Fruit fly (Drosophila melanogaster) S2 (cell line): ENCODE measurements around the gene CG33630.

Source experiments
- CG8478 ChIP-seq: fragments of >200 bp; optimal IDR thresholded peaks from 2 replicates; lab custom pipeline; 2018
- CTCF ChIP-seq, 2 experiments: fragments of >200 bp; optimal IDR thresholded peaks; 2 replicates each; lab custom pipeline; 2018

DNA sequence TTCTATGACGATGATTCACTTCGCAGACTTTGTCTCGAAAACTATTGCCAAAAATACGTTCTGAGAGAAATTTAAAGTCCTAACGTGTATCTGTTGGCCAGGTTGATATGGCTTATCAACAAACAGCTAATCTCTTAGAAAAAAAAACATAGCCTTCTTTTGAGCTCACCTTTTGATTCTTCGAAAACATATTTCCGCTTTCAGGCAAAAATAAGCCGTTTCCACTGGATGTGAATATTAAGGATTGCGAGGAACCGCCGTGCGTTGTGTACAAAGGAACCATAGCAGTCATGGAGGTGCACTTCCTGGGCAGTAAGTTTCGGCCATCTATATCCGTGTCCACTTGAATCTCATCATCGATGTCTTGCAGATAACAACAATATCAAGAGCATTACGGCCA lies 8.9 kb upstream of the CG33630 start:
- TF ChIP-seq CG8478 (lab: Kevin White, UChicago) (no peak), CTCF (optimal IDR thresholded peaks at IDR 0.05; lab: Kevin White, UChicago) (no peak)
